Fruit fly (Drosophila melanogaster) whole organism, embryonic: ENCODE measurements around the gene mmy.

Experiments used
- BtbVII ChIP-seq: fragments of 200-800 bp; sonication (Bioruptor generic); optimal IDR thresholded peaks from 3 replicates; lab custom pipeline; 2017; ENCODE audit warnings: missing biosample characterization, mild to moderate bottlenecking, missing genetic modification characterization
- CG10267 ChIP-seq: fragments of 200-800 bp; sonication (Bioruptor generic); optimal IDR thresholded peaks from 2 replicates; lab custom pipeline; 2018; ENCODE audit warnings: missing biosample characterization, mild to moderate bottlenecking, missing genetic modification characterization, moderate library complexity
- CG12299 ChIP-seq: fragments of 200-800 bp; sonication (Bioruptor generic); optimal IDR thresholded peaks from 2 replicates; lab custom pipeline; 2018; ENCODE audit warnings: missing biosample characterization, mild to moderate bottlenecking, missing genetic modification characterization
- CG13424 ChIP-seq: fragments of 200-800 bp; sonication (Bioruptor generic); optimal IDR thresholded peaks from 2 replicates; lab custom pipeline; 2019; ENCODE audit warnings: missing biosample characterization, mild to moderate bottlenecking, missing genetic modification characterization, moderate library complexity
- CG14710 ChIP-seq: fragments of 200-800 bp; sonication (Bioruptor generic); optimal IDR thresholded peaks from 3 replicates; lab custom pipeline; 2019; ENCODE audit warnings: missing biosample characterization, mild to moderate bottlenecking, missing genetic modification characterization, moderate library complexity
- CG14965 ChIP-seq: fragments of 200-800 bp; sonication (Bioruptor generic); optimal IDR thresholded peaks from 2 replicates; lab custom pipeline; 2016; ENCODE audit warnings: missing biosample characterization, missing genetic modification characterization, borderline replicate concordance
- CG15479 ChIP-seq: fragments of 200-800 bp; sonication (Bioruptor generic); optimal IDR thresholded peaks from 3 replicates; lab custom pipeline; 2019; ENCODE audit warnings: missing biosample characterization, mild to moderate bottlenecking, missing genetic modification characterization, moderate library complexity
- CG1647 ChIP-seq: fragments of 200-800 bp; sonication (Bioruptor generic); optimal IDR thresholded peaks from 3 replicates; lab custom pipeline; 2016; ENCODE audit warnings: missing biosample characterization, missing genetic modification characterization
- CG17385 ChIP-seq: fragments of 200-800 bp; sonication (Bioruptor generic); optimal IDR thresholded peaks from 3 replicates; lab custom pipeline; 2018; ENCODE audit warnings: missing biosample characterization, mild to moderate bottlenecking, missing genetic modification characterization
- CG2129 ChIP-seq: fragments of 200-800 bp; sonication (Bioruptor generic); IDR thresholded peaks from 2 replicates; pipeline ENCODE4 v1.3.6; 2022; ENCODE audit warnings: missing biosample characterization, missing genetic modification characterization; ENCODE audit not compliant: partially characterized antibody
- CG2678 ChIP-seq: fragments of 200-800 bp; sonication (Bioruptor generic); optimal IDR thresholded peaks from 3 replicates; lab custom pipeline; 2019; ENCODE audit warnings: missing biosample characterization, mild to moderate bottlenecking, missing genetic modification characterization, moderate library complexity
- CG2712 ChIP-seq: fragments of 200-800 bp; optimal IDR thresholded peaks from 3 replicates; lab custom pipeline; 2019; ENCODE audit warnings: missing biosample characterization, mild to moderate bottlenecking, missing genetic modification characterization, moderate library complexity
- CG2875 ChIP-seq: fragments of 200-800 bp; sonication (Bioruptor generic); optimal IDR thresholded peaks from 2 replicates; lab custom pipeline; 2017; ENCODE audit warnings: missing biosample characterization, mild to moderate bottlenecking, missing genetic modification characterization, missing genetic modification reagents
- CG32772 ChIP-seq: fragments of 200-800 bp; sonication (Bioruptor generic); IDR thresholded peaks from 2 replicates; pipeline ENCODE4 v1.3.6; 2022; ENCODE audit warnings: missing biosample characterization, missing genetic modification characterization
- CG34422 ChIP-seq: fragments of 200-800 bp; sonication (Bioruptor generic); IDR thresholded peaks from 3 replicates; pipeline ENCODE4 v1.3.6; 2022; ENCODE audit warnings: missing biosample characterization, missing genetic modification characterization
- CG3847 ChIP-seq: fragments of 200-800 bp; sonication (Bioruptor generic); IDR thresholded peaks from 2 replicates; pipeline ENCODE4 v1.3.6; 2022; ENCODE audit warnings: missing biosample characterization, missing genetic modification characterization
- CG4282 ChIP-seq: fragments of 200-800 bp; sonication (Bioruptor generic); optimal IDR thresholded peaks from 2 replicates; lab custom pipeline; 2016; ENCODE audit warnings: missing biosample characterization, missing genetic modification characterization
- CG7987 ChIP-seq: fragments of 200-800 bp; sonication (Bioruptor generic); optimal IDR thresholded peaks from 2 replicates; lab custom pipeline; 2018; ENCODE audit warnings: missing biosample characterization, mild to moderate bottlenecking, missing genetic modification characterization, moderate library complexity
- CTCF ChIP-seq: fragments of 200-800 bp; sonication (Bioruptor generic); optimal IDR thresholded peaks from 2 replicates; lab custom pipeline; 2017; ENCODE audit warnings: missing biosample characterization, mild to moderate bottlenecking, missing genetic modification characterization, moderate library complexity
- Deaf1 ChIP-seq: fragments of 200-800 bp; optimal IDR thresholded peaks from 3 replicates; lab custom pipeline; 2019; ENCODE audit warnings: missing biosample characterization, mild to moderate bottlenecking, missing genetic modification characterization, moderate library complexity
- HmgZ ChIP-seq: fragments of 200-800 bp; sonication (Bioruptor generic); optimal IDR thresholded peaks from 2 replicates; lab custom pipeline; 2018; ENCODE audit warnings: missing biosample characterization, mild to moderate bottlenecking, missing genetic modification characterization
- Hmr ChIP-seq: fragments of 200-800 bp; sonication (Bioruptor generic); optimal IDR thresholded peaks from 3 replicates; lab custom pipeline; 2017; ENCODE audit warnings: mild to moderate bottlenecking, missing biosample characterization, missing genetic modification reagents, missing genetic modification characterization
- Myb ChIP-seq: fragments of 200-800 bp; sonication (Bioruptor generic); optimal IDR thresholded peaks from 2 replicates; lab custom pipeline; 2016; ENCODE audit warnings: missing biosample characterization, missing genetic modification characterization
- Nf-YC ChIP-seq: fragments of 200-800 bp; optimal IDR thresholded peaks from 3 replicates; lab custom pipeline; 2019; ENCODE audit warnings: missing biosample characterization, mild to moderate bottlenecking, missing genetic modification characterization, moderate library complexity
- Opbp ChIP-seq: fragments of 200-800 bp; sonication (Bioruptor generic); IDR thresholded peaks from 3 replicates; pipeline ENCODE4 v1.3.6; 2022; ENCODE audit warnings: missing biosample characterization, missing genetic modification characterization; ENCODE audit not compliant: partially characterized antibody
- Poxn ChIP-seq: fragments of 200-800 bp; sonication (Bioruptor generic); IDR thresholded peaks from 2 replicates; pipeline ENCODE4 v1.3.6; 2022; ENCODE audit warnings: missing biosample characterization, missing genetic modification characterization
- Rfx ChIP-seq: fragments of 200-800 bp; sonication (Bioruptor generic); IDR thresholded peaks from 2 replicates; pipeline ENCODE4 v1.3.6; 2022; ENCODE audit warnings: missing biosample characterization, missing genetic modification characterization
- Six4 ChIP-seq: fragments of 200-800 bp; sonication (Bioruptor generic); optimal IDR thresholded peaks from 2 replicates; lab custom pipeline; 2016; ENCODE audit warnings: missing biosample characterization, missing genetic modification characterization
- Sry-β ChIP-seq: fragments of 200-800 bp; sonication (Bioruptor generic); optimal IDR thresholded peaks from 2 replicates; lab custom pipeline; 2018; ENCODE audit warnings: missing biosample characterization, mild to moderate bottlenecking, missing genetic modification characterization, moderate library complexity
- TFAM ChIP-seq: fragments of 200-800 bp; sonication (Bioruptor generic); optimal IDR thresholded peaks from 2 replicates; lab custom pipeline; 2017; ENCODE audit warnings: missing biosample characterization, missing genetic modification characterization, inconsistent platforms
- YL-1 ChIP-seq: fragments of 200-800 bp; sonication (Bioruptor generic); optimal IDR thresholded peaks from 3 replicates; lab custom pipeline; 2017; ENCODE audit warnings: missing biosample characterization, mild to moderate bottlenecking, missing genetic modification characterization
- bowl ChIP-seq: fragments of 200-800 bp; sonication (Bioruptor generic); IDR thresholded peaks from 2 replicates; pipeline ENCODE4 v1.3.6; 2022; ENCODE audit warnings: missing biosample characterization, missing genetic modification characterization
- bsh ChIP-seq, 2 experiments: fragments of 200-800 bp; sonication (Bioruptor generic); optimal IDR thresholded peaks; 2 replicates each; lab custom pipeline; 2017 to 2018; ENCODE audit warnings: mild to moderate bottlenecking in 2 of 2, missing biosample characterization in 2 of 2, missing genetic modification characterization in 2 of 2, moderate library complexity in 1 of 2
- chinmo ChIP-seq: fragments of 200-800 bp; sonication (Bioruptor generic); IDR thresholded peaks from 4 replicates; pipeline ENCODE4 v1.3.6; 2022; ENCODE audit warnings: missing biosample characterization, missing genetic modification characterization; ENCODE audit not compliant: partially characterized antibody
- chn ChIP-seq: fragments of 200-800 bp; sonication (Bioruptor generic); optimal IDR thresholded peaks from 2 replicates; lab custom pipeline; 2016; ENCODE audit warnings: missing biosample characterization, missing genetic modification characterization
- dmrt99B ChIP-seq: fragments of 200-800 bp; sonication (Bioruptor generic); optimal IDR thresholded peaks from 2 replicates; lab custom pipeline; 2018; ENCODE audit warnings: missing biosample characterization, mild to moderate bottlenecking, missing genetic modification characterization, moderate library complexity
- gsb-n ChIP-seq: fragments of 200-800 bp; sonication (Bioruptor generic); optimal IDR thresholded peaks from 3 replicates; lab custom pipeline; 2018; ENCODE audit warnings: missing biosample characterization, mild to moderate bottlenecking, missing genetic modification characterization
- hkb ChIP-seq, 2 experiments: fragments of 200-800 bp in 1 of 2; fragments of >200 bp in 1 of 2; sonication (Bioruptor generic) in 1 of 2; IDR thresholded peaks in 1 of 2; optimal IDR thresholded peaks in 1 of 2; 2 replicates each; pipeline versions ENCODE4 v1.3.6 to Lab custom; 2017 to 2022; ENCODE audit warnings: missing biosample characterization in 1 of 2, missing genetic modification characterization in 1 of 2
- hth ChIP-seq: fragments of >200 bp; optimal IDR thresholded peaks from 2 replicates; lab custom pipeline; 2017; ENCODE audit warnings: inconsistent platforms
- insv ChIP-seq, 2 experiments: fragments of 200-800 bp; sonication (Bioruptor generic); optimal IDR thresholded peaks; 3 replicates each; lab custom pipeline; 2016 to 2018; ENCODE audit warnings: missing biosample characterization in 2 of 2, missing genetic modification characterization in 2 of 2
- lbe ChIP-seq: fragments of 200-800 bp; sonication (Bioruptor generic); optimal IDR thresholded peaks from 2 replicates; lab custom pipeline; 2016; ENCODE audit warnings: missing biosample characterization, mild to moderate bottlenecking, missing genetic modification characterization
- mirr ChIP-seq: fragments of 200-800 bp; sonication (Bioruptor generic); optimal IDR thresholded peaks from 3 replicates; lab custom pipeline; 2018; ENCODE audit warnings: missing biosample characterization, mild to moderate bottlenecking, missing genetic modification characterization
- mld ChIP-seq: fragments of 200-800 bp; sonication (Bioruptor generic); IDR thresholded peaks from 3 replicates; pipeline ENCODE4 v1.3.6; 2022; ENCODE audit warnings: missing biosample characterization, missing genetic modification characterization; ENCODE audit not compliant: partially characterized antibody
- nom ChIP-seq: fragments of 200-800 bp; sonication (Bioruptor generic); optimal IDR thresholded peaks from 2 replicates; lab custom pipeline; 2017; ENCODE audit warnings: missing biosample characterization, missing genetic modification characterization, mild to moderate bottlenecking, moderate library complexity, missing genetic modification reagents
- onecut ChIP-seq: fragments of 200-800 bp; sonication (Bioruptor generic); IDR thresholded peaks from 2 replicates; pipeline ENCODE4 v1.3.6; 2022; ENCODE audit warnings: missing biosample characterization, missing genetic modification characterization
- p53 ChIP-seq: fragments of 200-800 bp; sonication (Bioruptor generic); optimal IDR thresholded peaks from 2 replicates; lab custom pipeline; 2016; ENCODE audit warnings: missing biosample characterization, missing genetic modification characterization
- sens ChIP-seq: fragments of 200-800 bp; sonication (Bioruptor generic); peaks from one replicate; lab custom pipeline; 2016; ENCODE audit warnings: missing biosample characterization, missing genetic modification characterization
- sug ChIP-seq: fragments of 200-800 bp; optimal IDR thresholded peaks from 2 replicates; lab custom pipeline; 2019; ENCODE audit warnings: missing biosample characterization, mild to moderate bottlenecking, missing genetic modification characterization, moderate library complexity
- tio ChIP-seq: fragments of 200-800 bp; sonication (Bioruptor generic); optimal IDR thresholded peaks from 2 replicates; lab custom pipeline; 2017; ENCODE audit warnings: missing biosample characterization, missing genetic modification characterization, inconsistent platforms
- tup ChIP-seq: fragments of 200-800 bp; sonication (Bioruptor generic); optimal IDR thresholded peaks from 2 replicates; lab custom pipeline; 2016; ENCODE audit warnings: missing biosample characterization, mild to moderate bottlenecking, missing genetic modification characterization, moderate library complexity

Gene mmy

DNA sequence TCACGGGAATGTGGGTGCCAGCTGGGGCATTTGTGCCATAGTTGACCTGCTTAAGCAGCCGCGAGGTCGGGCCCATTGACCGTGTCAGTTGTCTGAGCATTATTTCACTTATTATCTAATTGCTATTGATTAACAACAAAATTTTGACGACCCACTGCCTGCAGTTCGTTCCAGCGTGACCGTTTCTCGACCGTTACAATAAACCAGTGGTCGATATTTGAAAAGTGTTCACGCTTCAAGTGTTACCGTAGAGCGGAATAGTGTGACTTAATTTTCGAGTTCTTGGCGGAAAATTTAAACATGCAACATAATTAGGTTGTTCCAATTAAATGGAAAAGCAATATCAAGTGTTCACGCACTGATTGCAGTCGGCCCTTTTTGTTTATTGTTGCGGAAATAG is 6.2 kb downstream of the mmy start, which contains the start of gene HemK1 (continued):
- TF ChIP-seq Deaf1 (tag; lab: Kevin White, UChicago) = peak; percentile 14
- no peak for TF ChIP-seq tup
- TF ChIP-seq bsh (GFP tag; optimal IDR thresholded peaks at IDR 0.05; lab: Kevin White, UChicago) = no peak
- TF ChIP-seq CG10267 = peak; percentile 45
- TF ChIP-seq CG3847 (GFP tag; lab: Robert Waterston, UW) = peak; percentile 57
- TF ChIP-seq CG2678 (tag; lab: Kevin White, UChicago) = peak; percentile 18
- peak; percentile 78 for TF ChIP-seq HmgZ (tag; lab: Kevin White, UChicago)
- no peak for TF ChIP-seq Poxn (GFP tag; lab: Robert Waterston, UW)
- peak; percentile 4 for TF ChIP-seq p53 (GFP tag; lab: Kevin White, UChicago)
- TF ChIP-seq sug (tag; lab: Kevin White, UChicago) = peak; percentile 53
- TF ChIP-seq Six4 (GFP tag; lab: Kevin White, UChicago) = no peak
- no peak for TF ChIP-seq lbe (GFP tag; lab: Kevin White, UChicago)
- TF ChIP-seq mirr (GFP tag; lab: Kevin White, UChicago) = peak; percentile 0
- TF ChIP-seq CG12299 = no peak
- peak; percentile 40; the same call in 1 of the 2 replicates for TF ChIP-seq Rfx (GFP tag; lab: Robert Waterston, UW)
- TF ChIP-seq CG7987 (GFP tag; lab: Kevin White, UChicago) = peak; percentile 53
- TF ChIP-seq mld (GFP tag; lab: Robert Waterston, UW) = no peak
- TF ChIP-seq chn = peak; percentile 19
- TF ChIP-seq YL-1 (GFP tag; lab: Kevin White, UChicago) = peak; percentile 69
- TF ChIP-seq BtbVII (GFP tag; lab: Kevin White, UChicago) = no peak
- TF ChIP-seq gsb-n (tag; lab: Kevin White, UChicago) = no peak
- no peak for TF ChIP-seq TFAM
- no peak for TF ChIP-seq nom (GFP tag; lab: Kevin White, UChicago)
- no peak for TF ChIP-seq dmrt99B (tag; lab: Kevin White, UChicago)
- peak; percentile 56; the same call in 1 of the 4 replicates for TF ChIP-seq chinmo (GFP tag; lab: Robert Waterston, UW)
- peak; percentile 42 for TF ChIP-seq CTCF (GFP tag; lab: Kevin White, UChicago)
- peak; percentile 53; the same call in 1 of the 3 replicates for TF ChIP-seq Opbp (GFP tag; lab: Robert Waterston, UW)
- TF ChIP-seq onecut (GFP tag; lab: Robert Waterston, UW) = peak; percentile 78
- no peak for TF ChIP-seq CG34422 (GFP tag; lab: Robert Waterston, UW)
- no peak for TF ChIP-seq Sry-β (GFP tag; lab: Kevin White, UChicago)
- no peak for TF ChIP-seq tio (GFP tag; lab: Kevin White, UChicago)
- no peak for TF ChIP-seq insv (GFP tag; optimal IDR thresholded peaks at IDR 0.05; lab: Kevin White, UChicago)
- TF ChIP-seq CG17385 (GFP tag; lab: Kevin White, UChicago) = no peak
- TF ChIP-seq CG2875 = no peak
- peak; percentile 46 for TF ChIP-seq Hmr (GFP tag; lab: Kevin White, UChicago)
- peak; percentile 17 for TF ChIP-seq Nf-YC (tag; lab: Kevin White, UChicago)
- peak; percentile 48 for TF ChIP-seq sens (GFP tag; lab: Kevin White, UChicago)
- TF ChIP-seq hth (lab: Kevin White, UChicago) = no peak
- TF ChIP-seq CG1647 (GFP tag; lab: Kevin White, UChicago) = no peak
- no peak for TF ChIP-seq CG15479 (GFP tag; lab: Kevin White, UChicago)
- TF ChIP-seq CG2129 (GFP tag; lab: Robert Waterston, UW) = peak; percentile 14; the same call in 1 of the 2 replicates
- TF ChIP-seq CG13424 (tag; lab: Kevin White, UChicago) = no peak
- no peak for TF ChIP-seq CG32772 (GFP tag; lab: Robert Waterston, UW)
- no peak for TF ChIP-seq bowl (GFP tag; lab: Robert Waterston, UW)
- TF ChIP-seq CG4282 (GFP tag; lab: Kevin White, UChicago) = no peak
- peak; percentile 17 for TF ChIP-seq CG2712 (tag; lab: Kevin White, UChicago)
- no peak for TF ChIP-seq hkb (optimal IDR thresholded peaks at IDR 0.05; lab: Kevin White, UChicago)
- no peak for TF ChIP-seq hkb (GFP tag; IDR thresholded peaks at IDR 0.05; lab: Robert Waterston, UW)
- peak; percentile 72 for TF ChIP-seq CG14710 (tag; lab: Kevin White, UChicago)
- peak; percentile 88 for TF ChIP-seq Myb (GFP tag; lab: Kevin White, UChicago)
- no peak for TF ChIP-seq CG14965 (GFP tag; lab: Kevin White, UChicago)
